Comparison of ENCODE assay signal across 1 worm cellular context in the genomic region with DNA sequence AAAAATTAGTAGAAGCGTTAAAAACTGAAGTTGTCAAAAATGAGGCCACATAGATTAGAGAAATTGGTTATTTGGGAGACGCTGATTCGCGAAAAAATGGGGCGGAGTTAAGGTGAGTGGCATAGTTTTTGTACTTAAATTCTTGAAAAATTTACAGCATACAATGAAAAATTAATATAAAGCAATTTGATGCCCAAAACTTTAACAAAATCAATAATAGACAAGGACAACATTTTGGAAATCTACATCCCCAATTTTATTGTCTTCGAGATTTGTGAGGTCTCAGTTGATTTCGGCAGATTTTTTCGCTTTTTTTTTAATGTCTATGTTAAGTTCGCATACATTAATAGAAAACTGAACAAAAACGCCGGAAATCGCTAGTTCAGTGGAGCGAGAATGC.
TF ChIP-seq lines count a peak whose summit lies in the region.

No protein-coding gene starts in this region.

TF ChIP-seq in whole organism, L1 larva, 84 proteins besides CTCF, POLR2A, EP300 and RAD21 (continued from another document):
- TF ChIP-seq nhr-19 (GFP tag; conservative IDR thresholded peaks at IDR 0.05; lab: Robert Waterston, UW): peak; percentile 47
- TF ChIP-seq mab-9 (GFP tag; IDR thresholded peaks at IDR 0.05; lab: Robert Waterston, UW): no peak
- TF ChIP-seq swsn-7 (tag; optimal IDR thresholded peaks at IDR 0.05; lab: Kevin White, UChicago): peak; percentile 40
- TF ChIP-seq alr-1 (tag; optimal IDR thresholded peaks at IDR 0.05; lab: Kevin White, UChicago; ENCODE audit: borderline replicate concordance): no peak
- TF ChIP-seq lin-35 (GFP tag; optimal IDR thresholded peaks at IDR 0.05; lab: Kevin White, UChicago): peak in 1 of 2 experiments; percentile 11
- peak; percentile 59 for TF ChIP-seq dsc-1 (tag; optimal IDR thresholded peaks at IDR 0.05; lab: Kevin White, UChicago)
- TF ChIP-seq rnt-1 (tag; optimal IDR thresholded peaks at IDR 0.05; lab: Kevin White, UChicago): peak; percentile 24
- TF ChIP-seq fkh-4 (tag; optimal IDR thresholded peaks at IDR 0.05; lab: Kevin White, UChicago; ENCODE audit: borderline replicate concordance): peak; percentile 78
- no peak for TF ChIP-seq blmp-1 (tag; optimal IDR thresholded peaks at IDR 0.05; lab: Kevin White, UChicago)
- peak; percentile 73 for TF ChIP-seq tbx-2 (tag; optimal IDR thresholded peaks at IDR 0.05; lab: Kevin White, UChicago)
- peak; percentile 69 for TF ChIP-seq nhr-71 (tag; optimal IDR thresholded peaks at IDR 0.05; lab: Kevin White, UChicago)
- TF ChIP-seq pqm-1 (tag; optimal IDR thresholded peaks at IDR 0.05; lab: Kevin White, UChicago): no peak
- TF ChIP-seq ceh-90 (tag; optimal IDR thresholded peaks at IDR 0.05; lab: Kevin White, UChicago): peak; percentile 81
- TF ChIP-seq efl-1 (optimal IDR thresholded peaks at IDR 0.05; lab: Kevin White, UChicago): peak; percentile 14 to 23
- TF ChIP-seq efl-1 (GFP tag; optimal IDR thresholded peaks at IDR 0.05 in 1 of 2; lab: Kevin White, UChicago): peak; percentile 14 to 91
- peak; percentile 78 for TF ChIP-seq isw-1 (GFP tag; IDR thresholded peaks at IDR 0.05; lab: Robert Waterston, UW)
- TF ChIP-seq Y116A8C.19 (tag; optimal IDR thresholded peaks at IDR 0.05; lab: Kevin White, UChicago; ENCODE audit: borderline replicate concordance): peak; percentile 77
- TF ChIP-seq nhr-11 (tag; optimal IDR thresholded peaks at IDR 0.05; lab: Kevin White, UChicago): no peak
- TF ChIP-seq lir-3 (tag; optimal IDR thresholded peaks at IDR 0.05; lab: Kevin White, UChicago; ENCODE audit: poor library complexity): peak; percentile 82
- peak; percentile 65 for TF ChIP-seq egl-13 (tag; optimal IDR thresholded peaks at IDR 0.05; lab: Kevin White, UChicago)
- peak; percentile 82 for TF ChIP-seq ceh-63 (GFP tag; optimal IDR thresholded peaks at IDR 0.05; lab: Kevin White, UChicago)
- TF ChIP-seq unc-98 (GFP tag; IDR thresholded peaks at IDR 0.05; lab: Robert Waterston, UW): peak; percentile 99
- no peak for TF ChIP-seq nhr-77 (tag; optimal IDR thresholded peaks at IDR 0.05; lab: Kevin White, UChicago)
- no peak for TF ChIP-seq mep-1 (tag; optimal IDR thresholded peaks at IDR 0.05; lab: Kevin White, UChicago)
- peak; percentile 48 for TF ChIP-seq snu-23 (GFP tag; optimal IDR thresholded peaks at IDR 0.05; lab: Kevin White, UChicago)
- no peak for TF ChIP-seq nhr-12 (tag; optimal IDR thresholded peaks at IDR 0.05; lab: Kevin White, UChicago)
- TF ChIP-seq ztf-11 (tag; optimal IDR thresholded peaks at IDR 0.05; lab: Kevin White, UChicago): peak in 1 of 2 experiments; percentile 86
- peak; percentile 1 for TF ChIP-seq aly-2 (tag; optimal IDR thresholded peaks at IDR 0.05; lab: Kevin White, UChicago)
- peak; percentile 31 for TF ChIP-seq irx-1 (tag; optimal IDR thresholded peaks at IDR 0.05; lab: Kevin White, UChicago)
- TF ChIP-seq zag-1 (tag; optimal IDR thresholded peaks at IDR 0.05; lab: Kevin White, UChicago): no peak
- no peak for TF ChIP-seq sup-37 (GFP tag; optimal IDR thresholded peaks at IDR 0.05; lab: Kevin White, UChicago)
- TF ChIP-seq pax-3 (tag; optimal IDR thresholded peaks at IDR 0.05; lab: Kevin White, UChicago): peak; percentile 96
- TF ChIP-seq sptf-1 (tag; optimal IDR thresholded peaks at IDR 0.05; lab: Kevin White, UChicago): no peak
- peak; percentile 59 for TF ChIP-seq nhr-20 (tag; optimal IDR thresholded peaks at IDR 0.05; lab: Kevin White, UChicago)
TF ChIP-seq in whole organism, L1 larva: peak in this region for 36.
